Worm (Caenorhabditis elegans) whole organism, late embryonic: Measurements from ENCODE around the gene orc-2.
"Not testable (repeated sequence)": the region's sequence is repeated elsewhere in the genome, so short reads cannot be mapped to it uniquely, and the experiment has no call there.

Source experiments
- T23F11.4 ChIP-seq: fragments of 200-800 bp; sonication (Bioruptor generic); optimal IDR thresholded peaks from 2 replicates; lab custom pipeline; 2018; ENCODE audit warnings: mild to moderate bottlenecking, missing genetic modification characterization, missing compliant biosample characterization
- ceh-14 ChIP-seq: sonication (generic microtip); optimal IDR thresholded peaks from 2 replicates; lab custom pipeline; 2016; ENCODE audit warnings: missing genotype, missing genetic modification characterization, missing compliant biosample characterization
- ceh-24 ChIP-seq: sonication (generic microtip); optimal IDR thresholded peaks from 2 replicates; lab custom pipeline; 2016; ENCODE audit warnings: mild to moderate bottlenecking, missing genetic modification characterization, missing compliant biosample characterization
- dmd-4 ChIP-seq: sonication (generic microtip); optimal IDR thresholded peaks from 2 replicates; lab custom pipeline; 2016; ENCODE audit warnings: borderline replicate concordance, missing genetic modification characterization, missing compliant biosample characterization
- ref-2 ChIP-seq: sonication (generic microtip); optimal IDR thresholded peaks from 2 replicates; lab custom pipeline; 2016; ENCODE audit warnings: missing genetic modification characterization, missing compliant biosample characterization
- rnt-1 ChIP-seq: sonication (generic microtip); optimal IDR thresholded peaks from 2 replicates; lab custom pipeline; 2016; ENCODE audit warnings: missing genetic modification characterization, missing compliant biosample characterization
- unc-42 ChIP-seq: sonication (generic microtip); optimal IDR thresholded peaks from 2 replicates; lab custom pipeline; 2016; ENCODE audit warnings: missing genotype, missing genetic modification characterization, missing compliant biosample characterization
- unc-86 ChIP-seq: sonication (generic microtip); optimal IDR thresholded peaks from 2 replicates; lab custom pipeline; 2016; ENCODE audit warnings: missing genetic modification characterization, missing compliant biosample characterization
- zip-5 ChIP-seq: sonication (generic microtip); optimal IDR thresholded peaks from 2 replicates; lab custom pipeline; 2016; ENCODE audit warnings: missing genetic modification characterization, missing compliant biosample characterization

DNA sequence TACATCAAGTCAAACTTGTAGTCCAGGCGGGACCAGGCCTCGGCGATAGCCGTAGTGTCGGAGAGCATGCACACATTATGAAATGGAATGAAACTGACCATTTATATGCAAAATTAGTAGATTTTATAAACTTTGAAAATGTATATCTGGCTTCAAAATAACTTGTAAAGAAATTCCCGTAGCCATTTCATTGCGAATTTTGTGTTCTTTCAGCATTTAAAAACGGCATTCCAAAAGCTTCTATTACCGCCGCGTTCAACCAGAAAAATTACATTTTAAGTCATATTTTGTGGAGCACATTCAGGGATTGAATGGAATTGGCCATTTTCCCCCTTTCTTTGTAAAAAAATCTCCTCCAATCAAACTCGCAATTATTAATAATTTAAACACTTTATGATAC, 49.1 kb downstream of the orc-2 start, which contains the start of gene Y19D2B.1:
- TF ChIP-seq ceh-14 (tag; lab: Kevin White, UChicago); rnt-1 (tag; lab: Kevin White, UChicago); unc-86 (tag; lab: Kevin White, UChicago); unc-42 (tag; lab: Kevin White, UChicago); ref-2; ceh-24 (tag; lab: Kevin White, UChicago); dmd-4 (tag; lab: Kevin White, UChicago); T23F11.4 (GFP tag; lab: Kevin White, UChicago); zip-5 (tag; lab: Kevin White, UChicago): not testable (repeated sequence)
